Fruit fly (Drosophila melanogaster): Measurements from ENCODE around the gene CG15547.

The CG15547 gene

DNA sequence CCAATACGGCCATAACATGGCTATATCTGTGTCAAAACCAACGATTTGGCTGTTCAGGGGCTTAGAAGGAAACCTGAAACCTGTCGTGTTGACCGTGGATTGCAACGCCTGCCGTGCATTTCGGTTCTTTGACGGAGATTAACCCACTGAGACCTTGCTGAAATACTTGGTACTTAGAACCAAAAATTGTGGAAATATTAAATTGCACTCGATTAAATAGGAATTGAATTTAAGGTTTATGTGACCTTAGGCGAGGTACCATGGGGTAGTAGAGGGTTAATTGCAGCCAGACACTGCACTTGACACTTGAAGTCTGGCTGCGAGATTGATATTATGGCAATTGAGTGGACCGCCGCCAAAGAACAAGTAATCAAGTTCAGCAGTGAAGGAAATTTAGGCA is 6.7 kb upstream of the CG15547 start:
- no peak for TF ChIP-seq CG17801 (GFP tag; optimal IDR thresholded peaks at IDR 0.05; ENCODE audit: partially characterized antibody)

DNA sequence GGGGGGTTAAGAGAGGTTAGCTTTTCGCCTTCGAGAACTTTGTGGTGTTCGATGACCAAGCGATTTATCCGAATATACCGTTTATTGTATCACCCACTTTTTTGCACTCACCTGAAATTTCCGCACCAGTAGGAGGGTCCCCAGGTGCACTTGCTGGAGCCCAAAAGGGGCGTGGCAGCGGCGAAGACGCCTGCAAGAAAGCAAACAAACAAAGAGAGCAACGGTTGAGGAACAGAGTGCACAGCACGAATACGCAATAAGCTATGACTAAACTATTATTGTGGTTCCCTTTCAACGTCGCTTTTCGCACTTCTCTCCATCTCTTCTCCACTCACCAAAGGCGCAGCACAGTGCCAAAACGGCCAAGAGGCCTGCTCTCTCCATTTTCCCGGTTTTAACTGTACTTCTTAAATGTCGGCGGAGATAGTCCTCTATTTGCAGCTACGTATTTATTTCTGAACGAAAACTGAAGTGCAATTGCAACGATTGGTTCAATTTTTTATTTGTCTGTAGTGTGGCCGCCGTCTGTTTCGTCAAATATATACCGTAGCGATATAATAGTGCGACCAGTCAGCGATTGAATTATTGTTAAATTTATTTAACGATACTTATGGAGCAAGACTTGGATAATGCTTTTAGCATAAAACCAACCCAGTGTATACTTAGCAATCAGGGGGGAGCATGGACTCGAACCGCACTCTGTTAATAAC is 5.4 kb upstream of the CG15547 start, which contains the start of gene Sap-r:
TSS of gene Sap-r (minus strand) at position 513 of the 710 bp plus-strand sequence.
- peak; percentile 53 for TF ChIP-seq CG17801 (GFP tag; optimal IDR thresholded peaks at IDR 0.05; ENCODE audit: partially characterized antibody)

DNA sequence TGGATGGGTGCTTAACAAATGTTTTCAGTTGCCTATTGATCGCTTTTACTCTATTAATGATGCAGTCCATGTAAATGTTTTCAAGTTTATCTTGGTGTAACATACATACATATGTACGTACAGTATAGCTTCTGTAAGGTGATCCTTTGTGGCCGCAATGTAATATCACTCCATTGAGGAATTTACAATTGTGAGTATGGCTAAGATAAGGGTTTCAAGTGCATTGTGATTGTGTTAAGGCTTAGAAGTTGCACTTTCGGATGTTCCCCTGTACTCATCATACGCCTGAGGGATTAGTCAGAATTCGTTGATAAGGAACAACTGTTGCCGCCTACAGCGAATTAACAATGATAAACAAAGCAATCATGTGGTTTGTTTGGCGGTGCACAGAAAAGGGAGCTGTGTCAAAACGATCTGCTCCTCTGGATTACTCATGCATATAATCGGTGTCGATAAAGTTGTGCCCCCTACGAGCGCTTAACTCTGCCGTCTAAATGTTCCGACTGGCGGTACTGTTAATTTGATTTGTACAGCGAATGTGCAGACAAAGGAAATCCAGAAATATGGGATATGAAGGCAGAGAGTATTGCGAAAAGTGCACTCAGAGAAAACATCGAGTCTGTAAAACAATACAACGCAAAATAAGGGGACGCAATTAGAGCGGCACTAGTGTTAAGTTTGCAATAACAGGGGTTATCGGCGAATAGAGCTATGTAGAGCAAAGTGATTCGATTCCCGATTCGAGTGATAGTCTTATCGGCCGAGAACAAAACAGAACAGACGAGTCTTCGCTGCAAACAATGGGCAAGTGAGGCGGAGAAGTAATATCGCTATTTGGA is 4.6 kb upstream of the CG15547 start:
- TF ChIP-seq CG17801 (GFP tag; optimal IDR thresholded peaks at IDR 0.05; ENCODE audit: partially characterized antibody): peak; percentile 60

DNA sequence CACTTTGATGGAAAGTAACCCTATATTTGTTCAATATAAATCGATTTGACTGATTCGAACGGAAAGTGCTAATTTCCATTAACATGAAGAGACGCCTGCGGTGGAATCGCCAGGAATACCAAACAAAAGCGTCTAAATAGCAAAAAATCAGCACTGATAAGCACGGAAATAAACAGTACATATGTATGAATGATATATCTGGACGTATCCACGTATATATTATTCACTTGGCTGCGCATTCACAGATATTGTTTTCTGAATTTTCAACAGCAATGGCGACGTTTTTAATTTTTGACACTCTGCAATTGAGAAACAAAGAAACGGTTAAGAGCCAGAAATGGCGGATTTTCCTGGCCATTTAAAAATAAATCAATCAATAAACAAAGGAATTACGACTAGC is 4.0 kb upstream of the CG15547 start:
- no peak for TF ChIP-seq CG17801 (GFP tag; optimal IDR thresholded peaks at IDR 0.05; ENCODE audit: partially characterized antibody)

DNA sequence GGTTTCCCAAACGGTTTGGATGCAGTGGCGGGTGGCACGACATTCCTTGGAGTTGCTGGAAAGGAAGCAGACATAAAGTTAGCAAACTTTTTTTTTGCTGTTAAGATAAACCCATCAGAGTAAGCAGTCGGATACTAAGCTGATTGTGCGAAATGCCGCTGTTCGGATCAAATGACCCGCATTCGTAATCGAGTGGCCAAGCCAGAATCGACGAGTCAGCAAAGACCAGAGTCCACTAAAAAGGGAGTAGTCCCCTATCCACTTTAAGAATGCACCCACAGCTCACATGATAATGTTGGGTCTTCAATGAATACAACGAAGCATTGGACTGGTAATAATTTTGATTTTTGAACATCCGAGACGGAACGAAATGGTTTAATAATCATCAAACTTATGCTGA is 3.5 kb upstream of the CG15547 start:
- peak; percentile 18 for TF ChIP-seq CG17801 (GFP tag; optimal IDR thresholded peaks at IDR 0.05; ENCODE audit: partially characterized antibody)

DNA sequence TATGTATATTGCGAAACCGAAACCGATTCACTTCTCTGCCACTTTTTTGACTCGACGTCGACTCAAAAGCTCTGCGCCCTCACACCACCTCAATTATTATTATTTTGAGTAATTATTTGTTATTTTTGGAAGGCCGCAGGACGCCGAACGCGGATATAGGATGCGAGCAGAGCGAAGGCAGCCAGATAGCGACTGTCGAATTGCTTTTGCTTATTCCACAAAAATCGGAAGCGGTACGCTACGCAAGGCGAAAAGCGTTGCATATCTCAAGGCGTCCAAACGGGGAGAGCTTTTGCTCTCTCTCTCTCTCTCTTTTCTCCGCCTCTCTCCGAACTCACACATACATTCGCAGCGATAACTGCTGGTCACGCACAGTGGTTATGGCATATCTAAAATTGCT is 2.4 kb downstream of the CG15547 start, which contains the start of gene CG12071:
TSS of gene CG12071 (minus strand) at position 134 of the 400 bp plus-strand sequence.
- no peak for TF ChIP-seq CG17801 (GFP tag; optimal IDR thresholded peaks at IDR 0.05; ENCODE audit: partially characterized antibody)

DNA sequence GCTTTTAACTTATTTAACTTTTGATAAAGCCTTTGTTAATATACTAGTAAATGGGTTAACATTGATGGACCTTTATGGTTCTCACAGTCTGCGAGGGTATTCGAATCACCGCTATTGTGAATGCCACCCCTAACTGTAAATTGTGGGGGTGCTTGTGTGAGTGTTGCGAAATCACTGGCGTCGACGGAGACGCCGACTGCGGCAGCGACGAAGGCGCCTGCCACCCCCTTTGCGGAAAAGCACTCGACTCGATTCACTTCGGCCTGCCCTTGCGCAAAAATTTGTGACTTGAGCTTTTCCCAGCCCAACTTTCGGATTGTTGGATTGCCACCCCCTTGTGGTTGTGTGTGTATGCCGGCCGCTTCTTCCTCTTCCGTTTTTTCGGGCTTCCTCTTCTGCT is 3.3 kb downstream of the CG15547 start:
- TF ChIP-seq CG17801 (GFP tag; optimal IDR thresholded peaks at IDR 0.05; ENCODE audit: partially characterized antibody): no peak

DNA sequence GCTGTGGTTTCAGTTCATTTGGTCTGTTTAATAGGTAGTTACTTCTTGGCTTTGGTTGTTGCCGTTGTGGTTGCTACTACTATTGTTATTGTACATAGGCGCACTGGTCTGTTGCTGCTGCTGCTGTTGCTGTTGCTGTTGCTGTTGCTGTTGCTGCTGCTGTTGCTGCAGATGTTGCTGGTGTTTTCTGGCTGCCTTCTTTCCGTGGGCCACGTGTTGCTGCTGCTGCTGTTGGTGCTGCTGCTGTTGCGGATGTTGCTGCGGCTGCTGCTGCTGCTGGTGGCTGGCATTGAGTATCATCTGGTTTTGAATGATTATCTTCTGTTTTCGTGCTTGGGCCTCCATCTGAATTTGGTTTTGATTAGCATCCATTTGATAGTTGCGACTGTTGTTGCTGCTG is 5.2 kb downstream of the CG15547 start:
- TF ChIP-seq CG17801 (GFP tag; optimal IDR thresholded peaks at IDR 0.05; ENCODE audit: partially characterized antibody): no peak

DNA sequence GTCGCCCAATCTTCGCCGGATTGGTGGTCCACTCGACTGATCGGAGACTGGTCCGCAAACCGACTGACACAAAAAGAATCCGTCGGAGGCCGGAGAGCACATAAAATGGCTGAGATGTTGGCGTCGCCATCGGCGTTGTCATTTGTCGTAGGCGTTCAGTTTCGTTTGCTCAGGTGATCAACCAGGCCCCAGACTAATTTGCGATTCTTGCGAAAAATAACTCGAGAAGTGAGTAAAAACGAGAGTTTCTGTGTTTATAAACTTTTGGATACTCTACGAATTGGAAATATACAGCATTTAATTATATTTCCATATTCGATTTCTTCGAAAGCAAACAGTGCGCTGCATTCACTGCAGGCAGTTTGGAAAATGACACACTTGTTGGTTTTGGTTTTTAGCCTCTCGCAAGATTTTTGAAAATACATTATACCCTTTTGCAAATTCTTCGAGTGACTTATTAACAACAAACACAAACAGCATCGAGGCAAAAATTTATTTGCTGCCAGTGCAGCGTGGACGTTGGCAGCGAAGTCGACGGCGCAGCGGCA is 7.1 kb downstream of the CG15547 start, which contains the start of gene CG15546:
TSS of gene CG15546 (minus strand) at position 51 of the 548 bp plus-strand sequence.
- no peak for TF ChIP-seq CG17801 (GFP tag; optimal IDR thresholded peaks at IDR 0.05; ENCODE audit: partially characterized antibody)

DNA sequence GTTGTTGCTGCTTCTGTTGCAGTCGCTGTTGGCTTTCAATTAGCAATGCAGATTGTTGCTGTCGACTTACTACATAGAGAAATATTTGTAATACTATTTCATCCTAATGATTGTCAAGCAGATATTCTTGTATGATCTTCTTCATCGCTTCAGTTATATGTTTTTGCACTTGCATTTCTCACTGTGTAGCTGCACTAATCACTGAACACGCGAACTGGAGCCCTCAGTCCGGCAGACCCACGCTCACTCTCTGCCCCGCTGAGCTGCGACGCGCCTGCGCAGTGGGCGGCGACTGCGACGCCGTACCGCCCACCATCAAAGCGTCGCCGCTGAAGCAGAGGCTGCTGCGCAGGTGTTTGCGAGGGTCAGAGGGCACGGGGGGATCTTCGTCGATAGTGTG is 8.6 kb downstream of the CG15547 start:
- no peak for TF ChIP-seq CG17801 (GFP tag; optimal IDR thresholded peaks at IDR 0.05; ENCODE audit: partially characterized antibody)

DNA sequence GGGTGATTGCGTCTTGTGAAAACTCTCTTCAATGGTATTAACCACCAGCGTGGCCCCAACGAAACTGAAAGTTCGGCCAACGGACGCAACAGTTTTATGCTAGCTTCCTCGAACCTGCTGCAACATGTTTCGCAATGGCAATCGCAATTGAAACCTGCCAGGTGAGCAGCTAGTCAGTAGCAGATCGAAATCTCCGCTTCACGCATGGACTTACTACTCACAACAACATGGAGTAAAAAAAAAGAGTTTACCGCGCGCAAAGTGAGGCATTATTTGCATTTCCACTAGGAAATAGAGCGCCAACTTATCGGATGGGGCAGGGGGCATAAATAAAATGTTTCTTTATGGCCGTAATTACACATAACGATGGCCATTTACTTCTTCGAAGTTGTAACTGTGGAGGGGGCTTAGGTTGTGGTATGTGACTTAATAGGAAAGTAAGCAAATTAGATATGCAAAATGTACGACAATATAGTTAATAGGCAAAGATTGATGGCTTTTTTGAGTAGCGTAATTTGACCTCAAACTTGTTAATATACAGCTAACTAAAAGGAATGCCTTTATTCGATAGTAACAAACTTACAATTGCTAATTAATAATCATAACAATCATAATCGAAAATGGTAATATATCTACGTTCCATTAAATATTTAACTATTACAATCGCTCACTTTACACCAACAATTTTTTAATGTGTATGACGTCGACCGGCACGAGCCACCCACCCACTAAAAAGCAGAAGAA is 10.8 kb downstream of the CG15547 start, which contains the start of gene CG15545:
TSS of gene CG15545 (minus strand) at position 51 of the 744 bp plus-strand sequence.
- no peak for TF ChIP-seq CG17801 (GFP tag; optimal IDR thresholded peaks at IDR 0.05; ENCODE audit: partially characterized antibody)

DNA sequence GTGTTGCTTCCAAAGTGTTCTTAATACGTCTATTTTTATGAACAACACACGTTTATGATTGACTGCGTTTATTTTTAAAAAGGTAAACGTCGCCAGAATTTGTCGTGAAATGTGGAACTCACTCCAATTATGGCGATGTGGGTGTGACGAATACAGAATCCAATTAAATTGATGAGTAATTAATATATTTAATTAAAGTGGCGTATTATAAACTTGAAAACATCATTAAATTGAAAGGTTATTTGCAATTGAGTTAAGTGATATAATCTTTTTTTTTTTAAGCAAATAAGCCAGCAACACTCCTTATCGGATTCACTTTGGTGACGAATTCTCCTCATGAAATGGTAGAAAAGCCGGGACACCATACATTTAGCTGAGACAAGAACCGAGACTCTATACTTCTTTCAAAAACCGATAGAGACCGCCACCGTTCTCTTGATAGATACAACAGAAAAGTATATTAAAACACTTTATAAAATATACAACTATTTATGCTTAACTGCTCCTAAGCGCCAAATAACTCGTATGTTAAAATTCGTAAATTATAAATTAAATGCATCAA is 12.9 kb downstream of the CG15547 start:
- TF ChIP-seq CG17801 (GFP tag; optimal IDR thresholded peaks at IDR 0.05; ENCODE audit: partially characterized antibody): no peak

DNA sequence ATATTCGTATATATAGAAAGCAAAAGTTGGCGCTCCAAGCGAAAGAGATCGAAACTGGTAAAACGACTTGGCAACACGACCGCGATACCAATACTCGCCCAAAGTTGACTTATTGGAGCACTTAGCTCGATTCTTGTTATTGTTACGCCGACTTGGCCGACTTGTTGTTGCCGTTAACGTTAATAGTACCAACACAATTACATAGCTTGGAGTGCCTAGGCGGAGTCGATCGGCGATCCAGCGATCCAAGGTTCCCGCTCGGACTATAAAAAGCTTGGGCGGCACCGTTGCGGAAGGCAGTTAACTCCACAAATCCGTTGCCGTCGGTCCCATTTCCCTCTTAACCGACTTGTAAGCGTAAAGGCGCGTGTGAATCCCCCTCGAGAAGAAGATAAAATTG is 16.1 kb downstream of the CG15547 start, which contains the start of gene Cpr100A:
TSS of gene Cpr100A (plus strand) at position 290 of the 400 bp plus-strand sequence.
- no peak for TF ChIP-seq CG17801 (GFP tag; optimal IDR thresholded peaks at IDR 0.05; ENCODE audit: partially characterized antibody)

DNA sequence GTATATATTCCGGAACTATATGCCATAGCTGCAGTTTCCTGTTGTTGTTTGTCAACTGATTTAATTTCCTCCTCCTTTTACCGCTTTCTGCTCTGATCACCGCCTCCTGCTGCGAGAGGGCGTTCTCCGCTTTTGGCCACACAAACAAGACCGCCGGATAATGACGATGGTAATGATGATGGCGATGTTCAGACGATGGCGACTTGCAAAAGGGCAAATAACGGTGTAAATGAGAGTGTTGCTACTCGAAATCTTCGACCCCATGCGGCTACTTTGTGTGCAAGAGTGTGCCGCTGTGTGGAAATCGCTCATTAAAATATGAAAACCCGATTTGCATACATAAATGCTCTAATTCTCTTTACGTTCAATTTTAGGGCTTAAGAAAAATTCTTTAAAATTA is 17.4 kb downstream of the CG15547 start:
- no peak for TF ChIP-seq CG17801 (GFP tag; optimal IDR thresholded peaks at IDR 0.05; ENCODE audit: partially characterized antibody)

Measured in ovary, adult (tissue).